Fruit fly (Drosophila melanogaster): ENCODE results near the gene Ncoa6.
A peak's percentile ranks its signal among the peaks of the same experiment; 100 is the strongest.

Gene Ncoa6

DNA sequence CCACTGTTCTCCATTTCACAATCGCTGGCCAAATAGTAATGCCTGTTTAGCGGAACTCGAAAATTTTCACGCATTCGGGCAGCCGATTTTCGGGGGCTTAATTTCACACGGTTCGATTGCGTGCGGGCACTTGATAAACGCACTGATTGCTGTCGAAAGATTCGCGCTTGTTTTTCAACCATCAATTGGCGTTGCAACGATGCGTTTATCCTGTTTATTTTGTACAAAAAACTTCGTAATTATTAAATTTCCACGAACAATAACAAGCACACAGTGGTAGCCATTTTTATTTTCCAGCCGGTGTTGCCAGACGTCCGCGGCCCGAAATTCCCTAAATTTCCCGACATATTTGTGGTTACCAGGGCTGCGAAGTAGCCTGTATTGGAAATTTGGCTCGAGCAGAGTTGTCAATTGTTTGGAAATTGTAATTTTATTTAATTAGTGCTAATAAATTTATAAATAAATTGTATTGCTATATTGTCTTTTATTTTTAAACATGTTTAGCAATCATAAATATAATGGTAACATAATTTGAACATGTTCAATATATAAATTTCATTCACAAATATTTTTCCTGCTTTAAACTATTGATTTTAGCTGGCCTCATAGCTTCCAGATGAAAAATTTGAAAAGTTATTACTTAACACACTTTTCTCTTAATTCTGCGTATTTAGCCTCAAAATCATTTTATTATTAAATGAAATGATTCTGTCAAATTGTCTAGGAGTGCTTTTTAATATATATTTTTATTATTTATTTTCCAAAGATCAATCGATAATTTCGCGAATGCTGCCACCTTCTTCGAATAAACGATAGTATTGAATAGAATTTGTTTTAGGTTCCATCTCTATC, at the start of gene Ncoa6, which contains the start of gene cype:
Ncoa6 (minus strand) TSS at position 270 of the 852 bp plus-strand sequence.
cype (plus strand) TSS at position 814 of the 852 bp plus-strand sequence.
- TF ChIP-seq ttk (GFP tag; IDR thresholded peaks at IDR 0.05) = peak; percentile 41
- TF ChIP-seq CG18262 (tag; optimal IDR thresholded peaks at IDR 0.05) = peak; percentile 75
- peak; percentile 4 for TF ChIP-seq MTF-1 (GFP tag; optimal IDR thresholded peaks at IDR 0.05; ENCODE audit: borderline replicate concordance)
- peak; percentile 34; the same call in 1 of the 2 replicates for TF ChIP-seq E2f2 (GFP tag; IDR thresholded peaks at IDR 0.05)
- TF ChIP-seq CG30403 (GFP tag; optimal IDR thresholded peaks at IDR 0.05) = peak; percentile 54
- TF ChIP-seq CG7786 (GFP tag; optimal IDR thresholded peaks at IDR 0.05) = no peak
- peak; percentile 64 for TF ChIP-seq CG7839 (tag; optimal IDR thresholded peaks at IDR 0.05)
- no peak for TF ChIP-seq fd64A (GFP tag; optimal IDR thresholded peaks at IDR 0.05)
- peak; percentile 68; the same call in 2 of the 3 replicates for TF ChIP-seq CG11456 (GFP tag; IDR thresholded peaks at IDR 0.05)
- TF ChIP-seq CG17568 (GFP tag; optimal IDR thresholded peaks at IDR 0.05) = no peak
- TF ChIP-seq CG6654 (GFP tag; optimal IDR thresholded peaks at IDR 0.05) = no peak
- TF ChIP-seq CG12769 (tag; optimal IDR thresholded peaks at IDR 0.05) = no peak
- TF ChIP-seq D (optimal IDR thresholded peaks at IDR 0.05) = no peak
- no peak for TF ChIP-seq D (GFP tag; optimal IDR thresholded peaks at IDR 0.05)
- no peak for TF ChIP-seq ase (GFP tag; IDR thresholded peaks at IDR 0.05)
- no peak for TF ChIP-seq CG13123 (GFP tag; optimal IDR thresholded peaks at IDR 0.05)
- no peak for TF ChIP-seq CG12219 (GFP tag; optimal IDR thresholded peaks at IDR 0.05)
- no peak for TF ChIP-seq pita (GFP tag; optimal IDR thresholded peaks at IDR 0.05)
- TF ChIP-seq CG9215 (GFP tag; IDR thresholded peaks at IDR 0.05) = peak; percentile 61
- TF ChIP-seq chn (GFP tag; optimal IDR thresholded peaks at IDR 0.05) = peak; percentile 6
- no peak for TF ChIP-seq Kr (GFP tag; optimal IDR thresholded peaks at IDR 0.05)
- peak; percentile 54 for TF ChIP-seq E2f1 (GFP tag; IDR thresholded peaks at IDR 0.05)
- no peak for TF ChIP-seq CG16779 (GFP tag; IDR thresholded peaks at IDR 0.05)
- no peak for TF ChIP-seq CG34376 (GFP tag; optimal IDR thresholded peaks at IDR 0.05)
- TF ChIP-seq ssp (GFP tag; IDR thresholded peaks at IDR 0.05) = no peak
- TF ChIP-seq NK7.1 (GFP tag; optimal IDR thresholded peaks at IDR 0.05) = no peak
- no peak for TF ChIP-seq emc (GFP tag; optimal IDR thresholded peaks at IDR 0.05)
- TF ChIP-seq kay (GFP tag; optimal IDR thresholded peaks at IDR 0.05) = no peak
- TF ChIP-seq CkIIα-i1 (GFP tag; IDR thresholded peaks at IDR 0.05) = no peak
- no peak for TF ChIP-seq CG14667 (GFP tag; IDR thresholded peaks at IDR 0.05)
- peak; percentile 8 for TF ChIP-seq ewg (GFP tag; optimal IDR thresholded peaks at IDR 0.05)
- peak; percentile 6 for TF ChIP-seq psq (GFP tag; optimal IDR thresholded peaks at IDR 0.05)
- no peak for TF ChIP-seq zf30C (GFP tag; optimal IDR thresholded peaks at IDR 0.05)
- TF ChIP-seq nerfin-1 (tag; optimal IDR thresholded peaks at IDR 0.05) = no peak
- TF ChIP-seq HmgZ (tag; optimal IDR thresholded peaks at IDR 0.05) = no peak
- no peak for TF ChIP-seq ac (GFP tag; optimal IDR thresholded peaks at IDR 0.05)
- peak; percentile 81 for TF ChIP-seq CG34224 (GFP tag; IDR thresholded peaks at IDR 0.05; ENCODE audit: partially characterized antibody)
- TF ChIP-seq CG8290 (GFP tag; optimal IDR thresholded peaks at IDR 0.05) = no peak
- no peak for TF ChIP-seq CG8290 (tag; optimal IDR thresholded peaks at IDR 0.05)
- no peak for TF ChIP-seq CG10274 (GFP tag; optimal IDR thresholded peaks at IDR 0.05)
- 0 out of 3 replicates have a peak, but pooled peaks have one; percentile 40 for TF ChIP-seq otp (GFP tag; IDR thresholded peaks at IDR 0.05)
- no peak for TF ChIP-seq ftz-f1 (GFP tag; optimal IDR thresholded peaks at IDR 0.05)
- TF ChIP-seq CG4730 (GFP tag; IDR thresholded peaks at IDR 0.05) = no peak
- TF ChIP-seq Sox102F (GFP tag; optimal IDR thresholded peaks at IDR 0.05) = peak; percentile 49
- no peak for TF ChIP-seq Sox100B (GFP tag; optimal IDR thresholded peaks at IDR 0.05)
- peak; percentile 79 for TF ChIP-seq sna (GFP tag; IDR thresholded peaks at IDR 0.05; ENCODE audit: partially characterized antibody)
- no peak for TF ChIP-seq Neu2 (GFP tag; optimal IDR thresholded peaks at IDR 0.05; ENCODE audit: borderline replicate concordance)
- no peak for TF ChIP-seq CG7271 (tag; optimal IDR thresholded peaks at IDR 0.05)
- TF ChIP-seq MESR4 (GFP tag; optimal IDR thresholded peaks at IDR 0.05) = peak; percentile 85
- TF ChIP-seq D19A (tag; optimal IDR thresholded peaks at IDR 0.05) = peak; percentile 46

Data from whole organism, embryonic.